Worm (Caenorhabditis elegans): ENCODE data around the gene cht-5.

cht-5 gene

ce11 chrV:10087103-10087502 lies 27.3 kb upstream of the cht-5 start, which contains the start of gene R04B5.5 (continued):
- TF ChIP-seq alr-1 (tag; optimal IDR thresholded peaks at IDR 0.05; ENCODE audit: borderline replicate concordance), result no peak

- TF ChIP-seq egl-27 (tag; optimal IDR thresholded peaks at IDR 0.05) (no peak), lir-3 (tag; optimal IDR thresholded peaks at IDR 0.05; ENCODE audit: poor library complexity) (no peak), zip-4 (GFP tag; optimal IDR thresholded peaks at IDR 0.05) (no peak), C04F5.9 (tag; optimal IDR thresholded peaks at IDR 0.05) (no peak), Y116A8C.19 (tag; optimal IDR thresholded peaks at IDR 0.05; ENCODE audit: borderline replicate concordance) (no peak), unc-86 (tag; optimal IDR thresholded peaks at IDR 0.05) (no peak), nhr-90 (tag; optimal IDR thresholded peaks at IDR 0.05; ENCODE audit: poor library complexity) (no peak), F16B12.6 (tag; optimal IDR thresholded peaks at IDR 0.05) (no peak), nhr-77 (tag; optimal IDR thresholded peaks at IDR 0.05) (no peak), nhr-237 (tag; optimal IDR thresholded peaks at IDR 0.05) (no peak), lin-14 (GFP tag; optimal IDR thresholded peaks at IDR 0.05) (no peak), ceh-90 (tag; optimal IDR thresholded peaks at IDR 0.05) (no peak), vab-15 (tag; optimal IDR thresholded peaks at IDR 0.05) (no peak), efl-1 (optimal IDR thresholded peaks at IDR 0.05) (no peak), efl-1 (GFP tag; optimal IDR thresholded peaks at IDR 0.05 in 1 of 2) (no peak)
Observed at ce11 chrV:10090461-10090860, 24.0 kb upstream of the cht-5 start, which contains the start of gene R04B5.7. Gene R04B5.7, minus strand, starts transcription at chrV:10090561.

ce11 chrV:10091152-10091551 lies 23.3 kb upstream of the cht-5 start, which contains the start of gene R04B5.11:
Gene R04B5.11, minus strand, starts transcription at chrV:10091252.
- TF ChIP-seq nhr-71 (tag; optimal IDR thresholded peaks at IDR 0.05) (no peak), unc-62 (GFP tag; optimal IDR thresholded peaks at IDR 0.05) (no peak), egl-27 (tag; optimal IDR thresholded peaks at IDR 0.05) (no peak), C34B4.2 (tag; optimal IDR thresholded peaks at IDR 0.05) (no peak), nhr-19 (GFP tag; conservative IDR thresholded peaks at IDR 0.05) (no peak), aly-2 (tag; optimal IDR thresholded peaks at IDR 0.05) (no peak), sox-4 (tag; optimal IDR thresholded peaks at IDR 0.05) (no peak), hlh-4 (tag; optimal IDR thresholded peaks at IDR 0.05) (no peak), ceh-88 (GFP tag; IDR thresholded peaks at IDR 0.05) (no peak)

- TF ChIP-seq fkh-4 (tag; optimal IDR thresholded peaks at IDR 0.05; ENCODE audit: borderline replicate concordance) (no peak), unc-130 (tag; optimal IDR thresholded peaks at IDR 0.05) (no peak), ces-1 (GFP tag; optimal IDR thresholded peaks at IDR 0.05) (no peak), efl-1 (optimal IDR thresholded peaks at IDR 0.05) (no peak), efl-1 (GFP tag; optimal IDR thresholded peaks at IDR 0.05 in 1 of 2) (no peak), lin-13 (GFP tag; optimal IDR thresholded peaks at IDR 0.05) (no peak), sup-37 (GFP tag; optimal IDR thresholded peaks at IDR 0.05) (no peak), isw-1 (GFP tag; IDR thresholded peaks at IDR 0.05) (no peak), sox-4 (tag; optimal IDR thresholded peaks at IDR 0.05) (no peak), fkh-8 (tag; optimal IDR thresholded peaks at IDR 0.05) (no peak), nhr-20 (tag; optimal IDR thresholded peaks at IDR 0.05) (no peak)
Observed at ce11 chrV:10094374-10094773, 20.1 kb upstream of the cht-5 start, which contains the start of gene srd-49. Gene srd-49, plus strand, starts transcription at chrV:10094674.

- no peak for TF ChIP-seq elt-3 (tag; optimal IDR thresholded peaks at IDR 0.05)
- TF ChIP-seq elt-2 (tag; optimal IDR thresholded peaks at IDR 0.05), result peak; percentile 77
- TF ChIP-seq lin-14 (GFP tag; optimal IDR thresholded peaks at IDR 0.05), result peak; percentile 10
Observed at ce11 chrV:10096932-10097331, 17.5 kb upstream of the cht-5 start.

Measured in whole organism, L1 larva.